Worm (Caenorhabditis elegans): ENCODE measurements around the gene Y37E11B.1.

Y37E11B.1 gene

ce11 chrIV:3597356-3597755, 17.9 kb downstream of the Y37E11B.1 start:
- no peak for TF ChIP-seq ceh-9 (tag; optimal IDR thresholded peaks at IDR 0.05)
- no peak for TF ChIP-seq jun-1 (tag; optimal IDR thresholded peaks at IDR 0.05)
- TF ChIP-seq nhr-11 (tag; optimal IDR thresholded peaks at IDR 0.05) = no peak
- TF ChIP-seq nhr-77 (tag; optimal IDR thresholded peaks at IDR 0.05) = no peak
- TF ChIP-seq nhr-23 (tag; optimal IDR thresholded peaks at IDR 0.05) = no peak
- TF ChIP-seq snpc-4 (tag; optimal IDR thresholded peaks at IDR 0.05) = no peak

- TF ChIP-seq ZK546.5 (tag; optimal IDR thresholded peaks at IDR 0.05) (no peak), aly-2 (tag; optimal IDR thresholded peaks at IDR 0.05) (no peak), elt-1 (tag; optimal IDR thresholded peaks at IDR 0.05) (no peak), lin-15B (tag; optimal IDR thresholded peaks at IDR 0.05) (no peak), egl-27 (tag; optimal IDR thresholded peaks at IDR 0.05) (no peak), nhr-76 (tag; optimal IDR thresholded peaks at IDR 0.05) (no peak), nhr-25 (tag; optimal IDR thresholded peaks at IDR 0.05) (no peak), nfya-1 (tag; optimal IDR thresholded peaks at IDR 0.05; ENCODE audit: insufficient read depth) (no peak), nhr-67 (tag; optimal IDR thresholded peaks at IDR 0.05) (no peak), skn-1 (tag; optimal IDR thresholded peaks at IDR 0.05) (no peak), egl-5 (tag; optimal IDR thresholded peaks at IDR 0.05) (no peak), eor-1 (tag; optimal IDR thresholded peaks at IDR 0.05) (no peak), lsy-12 (tag; optimal IDR thresholded peaks at IDR 0.05) (no peak), ceh-9 (tag; optimal IDR thresholded peaks at IDR 0.05) (no peak), sea-2 (GFP tag; optimal IDR thresholded peaks at IDR 0.05) (no peak), hmg-11 (tag; optimal IDR thresholded peaks at IDR 0.05) (no peak)
Measured at ce11 chrIV:3598452-3598851, 19.0 kb downstream of the Y37E11B.1 start, which contains the start of gene Y37E11B.5. Gene Y37E11B.5 (minus strand): TSS chrIV:3598552.

- peak; percentile 2 for TF ChIP-seq pha-4 (tag; optimal IDR thresholded peaks at IDR 0.05)
- peak; percentile 42 for TF ChIP-seq lin-15B (tag; optimal IDR thresholded peaks at IDR 0.05)
- no peak for TF ChIP-seq lin-39 (tag; optimal IDR thresholded peaks at IDR 0.05)
- TF ChIP-seq nhr-25 (tag; optimal IDR thresholded peaks at IDR 0.05) = peak; percentile 22
Measured at ce11 chrIV:3599126-3599525, 19.7 kb downstream of the Y37E11B.1 start, which contains the start of gene Y37E11B.6. Gene Y37E11B.6 (minus strand): TSS chrIV:3599306.

DNA sequence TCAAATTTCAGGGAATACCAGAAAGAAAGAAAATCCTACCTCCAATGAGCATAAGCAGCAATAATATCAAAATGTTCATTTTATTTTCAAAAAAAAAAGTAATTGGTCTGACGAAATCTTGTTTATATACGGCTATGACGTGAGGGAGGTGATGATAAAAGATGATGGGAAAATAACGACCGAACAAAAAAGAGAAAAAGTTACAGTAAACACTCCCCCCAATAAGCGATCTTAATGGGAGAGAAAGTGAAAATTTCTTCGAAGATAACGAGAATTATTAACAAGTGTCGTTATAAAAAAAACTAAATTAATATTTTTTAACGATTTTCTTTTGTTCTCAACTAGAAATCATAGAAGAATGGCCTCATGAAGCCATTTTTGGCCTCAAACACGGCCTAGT, 20.5 kb downstream of the Y37E11B.1 start, which contains the start of gene Y37E11B.7:
Gene Y37E11B.7, minus strand, starts transcription at position 207 of the 400 bp plus-strand sequence.
- TF ChIP-seq nfya-1 (tag; optimal IDR thresholded peaks at IDR 0.05; ENCODE audit: insufficient read depth) (no peak), elt-1 (tag; optimal IDR thresholded peaks at IDR 0.05) (no peak), ztf-4 (tag; optimal IDR thresholded peaks at IDR 0.05) (no peak), unc-62 (GFP tag; optimal IDR thresholded peaks at IDR 0.05) (no peak), hmg-11 (tag; optimal IDR thresholded peaks at IDR 0.05) (no peak), snpc-4 (tag; optimal IDR thresholded peaks at IDR 0.05) (no peak), mml-1 (tag; optimal IDR thresholded peaks at IDR 0.05) (no peak), jun-1 (tag; optimal IDR thresholded peaks at IDR 0.05) (no peak), ceh-9 (tag; optimal IDR thresholded peaks at IDR 0.05) (no peak), lin-15B (tag; optimal IDR thresholded peaks at IDR 0.05) (no peak), ceh-82 (tag; optimal IDR thresholded peaks at IDR 0.05) (no peak)

DNA sequence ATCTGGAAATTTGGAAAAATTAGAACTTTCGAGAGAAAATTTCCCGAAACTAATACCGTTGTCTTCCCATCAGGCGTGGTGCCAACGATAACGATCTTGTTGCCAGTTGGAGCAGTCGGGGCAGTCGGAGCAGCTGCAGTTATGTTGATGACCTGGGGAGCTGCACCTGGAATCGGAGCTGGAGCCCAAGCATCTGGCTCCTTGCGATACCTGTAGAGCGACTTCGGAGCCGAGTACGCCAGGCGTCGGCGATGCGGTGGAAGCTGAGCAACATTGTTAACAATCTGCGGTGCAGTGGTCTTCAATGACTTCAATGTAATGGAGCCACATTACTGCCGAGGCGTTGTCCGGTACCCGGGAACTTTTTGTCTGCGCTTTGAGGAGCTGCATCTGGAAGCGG, 22.4 kb downstream of the Y37E11B.1 start:
- TF ChIP-seq ZK546.5 (tag; optimal IDR thresholded peaks at IDR 0.05) (no peak), jun-1 (tag; optimal IDR thresholded peaks at IDR 0.05) (no peak), skn-1 (tag; optimal IDR thresholded peaks at IDR 0.05) (no peak), ceh-16 (tag; optimal IDR thresholded peaks at IDR 0.05) (no peak)

DNA sequence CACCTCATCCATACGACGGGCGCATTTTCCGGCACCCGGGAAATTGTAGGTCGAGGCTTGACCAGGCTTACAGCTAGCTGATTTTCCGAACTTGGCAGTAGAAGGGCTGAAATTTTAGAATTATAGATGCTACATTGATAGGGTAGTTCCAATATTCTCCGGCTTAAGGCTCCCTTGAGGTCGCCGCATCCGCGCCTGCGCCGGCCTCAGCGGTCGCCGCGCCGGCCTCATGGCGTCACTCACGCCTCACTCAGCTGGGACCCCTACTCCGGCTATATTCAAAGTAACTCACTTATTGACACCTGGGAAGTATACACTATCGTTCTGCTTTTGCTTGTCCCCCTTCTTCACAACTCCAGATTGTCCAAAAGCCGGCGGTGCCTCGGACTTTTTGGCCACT, 24.7 kb downstream of the Y37E11B.1 start:
- no peak for TF ChIP-seq nhr-76 (tag; optimal IDR thresholded peaks at IDR 0.05)
- TF ChIP-seq ceh-82 (tag; optimal IDR thresholded peaks at IDR 0.05) = no peak
- no peak for TF ChIP-seq ama-1 (optimal IDR thresholded peaks at IDR 0.05)
- no peak for TF ChIP-seq jun-1 (tag; optimal IDR thresholded peaks at IDR 0.05)
- TF ChIP-seq ZK546.5 (tag; optimal IDR thresholded peaks at IDR 0.05) = no peak
- no peak for TF ChIP-seq nfya-1 (tag; optimal IDR thresholded peaks at IDR 0.05; ENCODE audit: insufficient read depth)
- TF ChIP-seq ceh-28 (tag; optimal IDR thresholded peaks at IDR 0.05) = no peak
- TF ChIP-seq nhr-237 (tag; optimal IDR thresholded peaks at IDR 0.05) = no peak
- no peak for TF ChIP-seq fkh-10 (GFP tag; optimal IDR thresholded peaks at IDR 0.05)
- TF ChIP-seq R02D3.7 (tag; optimal IDR thresholded peaks at IDR 0.05) = no peak
- TF ChIP-seq nhr-43 (tag; optimal IDR thresholded peaks at IDR 0.05; ENCODE audit: poor library complexity, severe bottlenecking) = no peak
- no peak for TF ChIP-seq egl-5 (tag; optimal IDR thresholded peaks at IDR 0.05)
- no peak for TF ChIP-seq ceh-9 (tag; optimal IDR thresholded peaks at IDR 0.05)
- no peak for TF ChIP-seq aly-2 (tag; optimal IDR thresholded peaks at IDR 0.05)
- TF ChIP-seq ceh-16 (tag; optimal IDR thresholded peaks at IDR 0.05) = no peak

Data from whole organism, L3 larva.